Fruit fly (Drosophila melanogaster) whole organism, embryonic: ENCODE data around the gene Pvr.

Source experiments
- Atf-2 ChIP-seq: fragments of 200-800 bp; sonication (Bioruptor generic); optimal IDR thresholded peaks from 2 replicates; lab custom pipeline; 2016; ENCODE audit warnings: missing biosample characterization, missing genetic modification characterization
- Atf3 ChIP-seq: fragments of 200-800 bp; sonication (Bioruptor generic); optimal IDR thresholded peaks from 3 replicates; lab custom pipeline; 2016; ENCODE audit warnings: missing biosample characterization, missing genetic modification characterization
- Blimp-1 ChIP-seq: fragments of 200-800 bp; sonication (Bioruptor generic); optimal IDR thresholded peaks from 3 replicates; lab custom pipeline; 2018; ENCODE audit warnings: missing biosample characterization, missing genetic modification characterization, mild to moderate bottlenecking, moderate library complexity, missing genetic modification reagents
- CG10267 ChIP-seq: fragments of 200-800 bp; sonication (Bioruptor generic); optimal IDR thresholded peaks from 2 replicates; lab custom pipeline; 2018; ENCODE audit warnings: missing biosample characterization, mild to moderate bottlenecking, missing genetic modification characterization, moderate library complexity
- CG11696 ChIP-seq: fragments of 200-800 bp; sonication (Bioruptor generic); IDR thresholded peaks from 2 replicates; pipeline ENCODE4 v1.3.6; 2022; ENCODE audit warnings: missing biosample characterization, missing genetic modification characterization
- CG11723 ChIP-seq: fragments of 200-800 bp; sonication (Bioruptor generic); optimal IDR thresholded peaks from 2 replicates; lab custom pipeline; 2017; ENCODE audit warnings: missing biosample characterization, mild to moderate bottlenecking, missing genetic modification characterization
- CG13894 ChIP-seq: fragments of 200-800 bp; sonication (Bioruptor generic); optimal IDR thresholded peaks from 3 replicates; lab custom pipeline; 2018; ENCODE audit warnings: missing biosample characterization, mild to moderate bottlenecking, missing genetic modification characterization, moderate library complexity
- CG15011 ChIP-seq: fragments of 200-800 bp; sonication (Bioruptor generic); optimal IDR thresholded peaks from 3 replicates; lab custom pipeline; 2018; ENCODE audit warnings: missing biosample characterization, mild to moderate bottlenecking, missing genetic modification characterization
- CG1647 ChIP-seq: fragments of 200-800 bp; sonication (Bioruptor generic); optimal IDR thresholded peaks from 3 replicates; lab custom pipeline; 2016; ENCODE audit warnings: missing biosample characterization, missing genetic modification characterization
- CG16815 ChIP-seq: fragments of 200-800 bp; sonication (Bioruptor generic); optimal IDR thresholded peaks from 3 replicates; lab custom pipeline; 2017; ENCODE audit warnings: missing biosample characterization, mild to moderate bottlenecking, missing genetic modification characterization
- CG16863 ChIP-seq: fragments of 200-800 bp; sonication (Bioruptor generic); optimal IDR thresholded peaks from 3 replicates; lab custom pipeline; 2016; ENCODE audit warnings: missing biosample characterization, missing genetic modification characterization
- CG18476 ChIP-seq: fragments of 200-800 bp; sonication (Bioruptor generic); optimal IDR thresholded peaks from 2 replicates; lab custom pipeline; 2016; ENCODE audit warnings: missing biosample characterization, mild to moderate bottlenecking, missing genetic modification characterization
- CG18764 ChIP-seq: fragments of 200-800 bp; sonication (Bioruptor generic); optimal IDR thresholded peaks from 3 replicates; lab custom pipeline; 2016; ENCODE audit warnings: missing biosample characterization, missing genetic modification characterization
- CG2120 ChIP-seq: fragments of 200-800 bp; sonication (Bioruptor generic); optimal IDR thresholded peaks from 3 replicates; lab custom pipeline; 2016; ENCODE audit warnings: missing biosample characterization, missing genetic modification characterization
- CG2129 ChIP-seq: fragments of 200-800 bp; sonication (Bioruptor generic); IDR thresholded peaks from 2 replicates; pipeline ENCODE4 v1.3.6; 2022; ENCODE audit warnings: missing biosample characterization, missing genetic modification characterization; ENCODE audit not compliant: partially characterized antibody
- CG34376 ChIP-seq: fragments of 200-800 bp; sonication (Bioruptor generic); optimal IDR thresholded peaks from 2 replicates; lab custom pipeline; 2018; ENCODE audit warnings: missing biosample characterization, mild to moderate bottlenecking, missing genetic modification characterization
- CG8281 ChIP-seq: fragments of 200-800 bp; sonication (Bioruptor generic); optimal IDR thresholded peaks from 2 replicates; lab custom pipeline; 2018; ENCODE audit warnings: missing biosample characterization, mild to moderate bottlenecking, missing genetic modification characterization, moderate library complexity
- CHES-1-like ChIP-seq: fragments of 200-800 bp; sonication (Bioruptor generic); optimal IDR thresholded peaks from 2 replicates; lab custom pipeline; 2016; ENCODE audit warnings: missing biosample characterization, missing genetic modification characterization
- CoRest ChIP-seq: fragments of 200-800 bp; sonication (Bioruptor generic); optimal IDR thresholded peaks from 3 replicates; lab custom pipeline; 2018; ENCODE audit warnings: missing biosample characterization, mild to moderate bottlenecking, missing genetic modification characterization, moderate library complexity
- Doc2 ChIP-seq: fragments of 200-800 bp; sonication (Bioruptor generic); IDR thresholded peaks from 2 replicates; pipeline ENCODE4 v1.3.6; 2022; ENCODE audit warnings: missing biosample characterization, missing genetic modification characterization
- Elba2 ChIP-seq: fragments of 200-800 bp; sonication (Bioruptor generic); optimal IDR thresholded peaks from 3 replicates; lab custom pipeline; 2016; ENCODE audit warnings: missing biosample characterization, missing genetic modification characterization
- H15 ChIP-seq: fragments of 200-800 bp; sonication (Bioruptor generic); IDR thresholded peaks from 3 replicates; pipeline ENCODE4 v1.3.6; 2022; ENCODE audit warnings: missing biosample characterization, missing genetic modification characterization
- HLH4C ChIP-seq: fragments of 200-800 bp; sonication (Bioruptor generic); IDR thresholded peaks from 3 replicates; pipeline ENCODE4 v1.3.6; 2022; ENCODE audit warnings: missing biosample characterization, missing genetic modification characterization; ENCODE audit not compliant: partially characterized antibody
- HmgZ ChIP-seq: fragments of 200-800 bp; sonication (Bioruptor generic); optimal IDR thresholded peaks from 2 replicates; lab custom pipeline; 2018; ENCODE audit warnings: missing biosample characterization, mild to moderate bottlenecking, missing genetic modification characterization
- Hr39 ChIP-seq: fragments of >200 bp; optimal IDR thresholded peaks from 2 replicates; lab custom pipeline; 2017
- Neu2 ChIP-seq: fragments of 200-800 bp; sonication (Bioruptor generic); optimal IDR thresholded peaks from 3 replicates; lab custom pipeline; 2016; ENCODE audit warnings: missing biosample characterization, missing genetic modification characterization, borderline replicate concordance
- Optix ChIP-seq: fragments of 200-800 bp; sonication (Bioruptor generic); IDR thresholded peaks from 3 replicates; pipeline ENCODE4 v1.3.6; 2022; ENCODE audit warnings: missing biosample characterization, missing genetic modification characterization
- Sin3A ChIP-seq: fragments of >200 bp; optimal IDR thresholded peaks from 2 replicates; lab custom pipeline; 2018
- Vsx1 ChIP-seq: fragments of 200-800 bp; sonication (Bioruptor generic); optimal IDR thresholded peaks from 2 replicates; lab custom pipeline; 2017; ENCODE audit warnings: missing biosample characterization, mild to moderate bottlenecking, missing genetic modification characterization, missing genetic modification reagents
- Xbp1 ChIP-seq: fragments of 200-800 bp; sonication (Bioruptor generic); optimal IDR thresholded peaks from 3 replicates; lab custom pipeline; 2016; ENCODE audit warnings: missing biosample characterization, mild to moderate bottlenecking, missing genetic modification characterization
- ara ChIP-seq: fragments of 200-800 bp; sonication (Bioruptor generic); IDR thresholded peaks from 2 replicates; pipeline ENCODE4 v1.3.6; 2022; ENCODE audit warnings: missing biosample characterization, missing genetic modification characterization
- crol ChIP-seq: fragments of 200-800 bp; sonication (Bioruptor generic); IDR thresholded peaks from 2 replicates; pipeline ENCODE4 v1.3.6; 2022; ENCODE audit warnings: missing biosample characterization, missing genetic modification characterization
- fd64A ChIP-seq: fragments of 200-800 bp; sonication (Bioruptor generic); optimal IDR thresholded peaks from 3 replicates; lab custom pipeline; 2018; ENCODE audit warnings: missing biosample characterization, mild to moderate bottlenecking, missing genetic modification characterization
- gem ChIP-seq: fragments of 200-800 bp; sonication (Bioruptor generic); optimal IDR thresholded peaks from 2 replicates; lab custom pipeline; 2019; ENCODE audit warnings: missing biosample characterization, mild to moderate bottlenecking, missing genetic modification characterization, moderate library complexity
- her ChIP-seq: fragments of 200-800 bp; sonication (Bioruptor generic); optimal IDR thresholded peaks from 2 replicates; lab custom pipeline; 2016; ENCODE audit warnings: missing biosample characterization, missing genetic modification characterization
- hkb ChIP-seq, 2 experiments: fragments of 200-800 bp in 1 of 2; fragments of >200 bp in 1 of 2; sonication (Bioruptor generic) in 1 of 2; IDR thresholded peaks in 1 of 2; optimal IDR thresholded peaks in 1 of 2; 2 replicates each; pipeline versions ENCODE4 v1.3.6 to Lab custom; 2017 to 2022; ENCODE audit warnings: missing biosample characterization in 1 of 2, missing genetic modification characterization in 1 of 2
- insv ChIP-seq, 2 experiments: fragments of 200-800 bp; sonication (Bioruptor generic); optimal IDR thresholded peaks; 3 replicates each; lab custom pipeline; 2016 to 2018; ENCODE audit warnings: missing biosample characterization in 2 of 2, missing genetic modification characterization in 2 of 2
- jumu ChIP-seq: fragments of 200-800 bp; sonication (Bioruptor generic); optimal IDR thresholded peaks from 3 replicates; lab custom pipeline; 2016; ENCODE audit warnings: missing biosample characterization, missing genetic modification characterization
- nau ChIP-seq: fragments of 200-800 bp; sonication (Bioruptor generic); optimal IDR thresholded peaks from 3 replicates; lab custom pipeline; 2017; ENCODE audit warnings: missing biosample characterization, mild to moderate bottlenecking, missing genetic modification characterization, missing genetic modification reagents
- nom ChIP-seq: fragments of 200-800 bp; sonication (Bioruptor generic); optimal IDR thresholded peaks from 2 replicates; lab custom pipeline; 2017; ENCODE audit warnings: missing biosample characterization, missing genetic modification characterization, mild to moderate bottlenecking, moderate library complexity, missing genetic modification reagents
- odd ChIP-seq: fragments of 200-800 bp; sonication (Bioruptor generic); optimal IDR thresholded peaks from 2 replicates; lab custom pipeline; 2017; ENCODE audit warnings: missing biosample characterization, mild to moderate bottlenecking, missing genetic modification characterization
- pb ChIP-seq: fragments of 200-800 bp; sonication (Bioruptor generic); optimal IDR thresholded peaks from 3 replicates; lab custom pipeline; 2016; ENCODE audit warnings: missing biosample characterization, missing genetic modification characterization
- peb ChIP-seq: fragments of 200-800 bp; sonication (Bioruptor generic); IDR thresholded peaks from 2 replicates; pipeline ENCODE4 v1.3.6; 2022; ENCODE audit warnings: missing biosample characterization, missing genetic modification characterization
- pita ChIP-seq: fragments of 200-800 bp; sonication (Bioruptor generic); optimal IDR thresholded peaks from 2 replicates; lab custom pipeline; 2017; ENCODE audit warnings: missing biosample characterization, mild to moderate bottlenecking, missing genetic modification characterization
- psq ChIP-seq: fragments of 200-800 bp; sonication (Bioruptor generic); optimal IDR thresholded peaks from 2 replicates; lab custom pipeline; 2017; ENCODE audit warnings: missing biosample characterization, missing genetic modification characterization
- row ChIP-seq: fragments of 200-800 bp; sonication (Bioruptor generic); IDR thresholded peaks from 3 replicates; pipeline ENCODE4 v1.3.6; 2022; ENCODE audit warnings: missing biosample characterization, missing genetic modification characterization
- run ChIP-seq: fragments of 200-800 bp; sonication (Bioruptor generic); optimal IDR thresholded peaks from 3 replicates; lab custom pipeline; 2018; ENCODE audit warnings: missing biosample characterization, mild to moderate bottlenecking, missing genetic modification characterization
- usp ChIP-seq: fragments of >200 bp; optimal IDR thresholded peaks from 2 replicates; lab custom pipeline; 2017; ENCODE audit warnings: missing biosample characterization, missing genetic modification characterization
- wek ChIP-seq: fragments of 200-800 bp; sonication (Bioruptor generic); optimal IDR thresholded peaks from 3 replicates; lab custom pipeline; 2018; ENCODE audit warnings: missing biosample characterization, mild to moderate bottlenecking, missing genetic modification characterization, moderate library complexity
- zfh2 ChIP-seq: fragments of 200-800 bp; sonication (Bioruptor generic); optimal IDR thresholded peaks from 2 replicates; lab custom pipeline; 2016; ENCODE audit warnings: missing biosample characterization, missing genetic modification characterization

The Pvr gene

dm6 chr2L:8277561-8278201 is 38.0 kb upstream of the Pvr start (continued):
- TF ChIP-seq peb (GFP tag; lab: Robert Waterston, UW) (peak; percentile 98), pita (GFP tag; lab: Kevin White, UChicago) (no peak), usp (GFP tag; lab: Kevin White, UChicago) (no peak), hkb (optimal IDR thresholded peaks at IDR 0.05; lab: Kevin White, UChicago) (peak; percentile 63), hkb (GFP tag; IDR thresholded peaks at IDR 0.05; lab: Robert Waterston, UW) (peak; percentile 99), Elba2 (GFP tag; lab: Kevin White, UChicago) (peak; percentile 90), CG18476 (peak; percentile 97), H15 (GFP tag; lab: Robert Waterston, UW) (peak; percentile 98), Xbp1 (peak; percentile 98), CG13894 (tag; lab: Kevin White, UChicago) (peak; percentile 87), zfh2 (GFP tag; lab: Kevin White, UChicago) (peak; percentile 67), CG1647 (GFP tag; lab: Kevin White, UChicago) (peak; percentile 92), Optix (GFP tag; lab: Robert Waterston, UW) (peak; percentile 96), jumu (peak; percentile 73), Atf3 (GFP tag; lab: Kevin White, UChicago) (peak; percentile 87), fd64A (GFP tag; lab: Kevin White, UChicago) (peak; percentile 93), run (tag; lab: Kevin White, UChicago) (peak; percentile 97), CG8281 (tag; lab: Kevin White, UChicago) (peak; percentile 88), crol (GFP tag; lab: Robert Waterston, UW) (peak; percentile 84), CHES-1-like (peak; percentile 82), her (GFP tag; lab: Kevin White, UChicago) (peak; percentile 34), Atf-2 (GFP tag; lab: Kevin White, UChicago) (peak; percentile 81), insv (GFP tag; optimal IDR thresholded peaks at IDR 0.05; lab: Kevin White, UChicago) (peak; percentile 11 to 62), HmgZ (peak; percentile 95), nau (GFP tag; lab: Kevin White, UChicago) (peak; percentile 96), CG34376 (GFP tag; lab: Kevin White, UChicago) (peak; percentile 73), Sin3A (lab: Kevin White, UChicago) (no peak), odd (peak; percentile 96), Vsx1 (GFP tag; lab: Kevin White, UChicago) (peak; percentile 95), gem (tag; lab: Kevin White, UChicago) (peak; percentile 99), Neu2 (GFP tag; lab: Kevin White, UChicago) (peak; percentile 72), Doc2 (GFP tag; lab: Robert Waterston, UW) (peak; percentile 83), nom (peak; percentile 97), Hr39 (no peak), HLH4C (GFP tag; lab: Robert Waterston, UW) (no peak), CG11696 (GFP tag; lab: Robert Waterston, UW) (peak; percentile 96), CG11723 (peak; percentile 96), psq (GFP tag; lab: Kevin White, UChicago) (peak; percentile 93), CG15011 (GFP tag; lab: Kevin White, UChicago) (peak; percentile 94), CG2120 (peak; percentile 93), Blimp-1 (GFP tag; lab: Kevin White, UChicago) (peak; percentile 98), CG16863 (GFP tag; lab: Kevin White, UChicago) (peak; percentile 88), wek (GFP tag; lab: Kevin White, UChicago) (peak; percentile 71), pb (peak; percentile 61), CG18764 (GFP tag; lab: Kevin White, UChicago) (peak; percentile 96), CG10267 (tag; lab: Kevin White, UChicago) (peak; percentile 98), ara (GFP tag; lab: Robert Waterston, UW) (peak; percentile 99), CG2129 (GFP tag; lab: Robert Waterston, UW) (no peak), CoRest (tag; lab: Kevin White, UChicago) (peak; percentile 98), CG16815 (GFP tag; lab: Kevin White, UChicago) (peak; percentile 96), row (GFP tag; lab: Robert Waterston, UW) (peak; percentile 99)
